Fruit fly (Drosophila melanogaster) whole organism, embryonic: ENCODE data around the gene ZIPIC.

ENCODE experiments used
- B-H1 ChIP-seq: fragments of 200-800 bp; sonication (Bioruptor generic); IDR thresholded peaks from 3 replicates; pipeline ENCODE4 v1.3.6; 2022; ENCODE audit warnings: missing biosample characterization, missing genetic modification characterization
- C15 ChIP-seq: fragments of 200-800 bp; sonication (Bioruptor generic); IDR thresholded peaks from 3 replicates; pipeline ENCODE4 v1.3.6; 2022; ENCODE audit warnings: missing biosample characterization, missing genetic modification characterization
- CG10462 ChIP-seq: fragments of 200-800 bp; sonication (Bioruptor generic); optimal IDR thresholded peaks from 2 replicates; lab custom pipeline; 2016; ENCODE audit warnings: missing biosample characterization, missing genetic modification characterization
- CG10543 ChIP-seq: fragments of 200-800 bp; sonication (Bioruptor generic); optimal IDR thresholded peaks from 3 replicates; lab custom pipeline; 2017; ENCODE audit warnings: missing biosample characterization, mild to moderate bottlenecking, missing genetic modification characterization, moderate library complexity
- CG16779 ChIP-seq: fragments of 200-800 bp; sonication (Bioruptor generic); IDR thresholded peaks from 2 replicates; pipeline ENCODE4 v1.3.6; 2022; ENCODE audit warnings: missing biosample characterization, missing genetic modification characterization
- CG2202 ChIP-seq: fragments of 200-800 bp; sonication (Bioruptor generic); optimal IDR thresholded peaks from 2 replicates; lab custom pipeline; 2018; ENCODE audit warnings: missing biosample characterization, mild to moderate bottlenecking, missing genetic modification characterization
- CG31388 ChIP-seq: fragments of 200-800 bp; sonication (Bioruptor generic); optimal IDR thresholded peaks from 2 replicates; lab custom pipeline; 2016; ENCODE audit warnings: missing biosample characterization, missing genetic modification characterization
- CG34376 ChIP-seq: fragments of 200-800 bp; sonication (Bioruptor generic); optimal IDR thresholded peaks from 2 replicates; lab custom pipeline; 2018; ENCODE audit warnings: missing biosample characterization, mild to moderate bottlenecking, missing genetic modification characterization
- CG4404 ChIP-seq: fragments of 200-800 bp; sonication (Bioruptor generic); IDR thresholded peaks from 2 replicates; pipeline ENCODE4 v1.3.6; 2022; ENCODE audit warnings: missing biosample characterization, missing genetic modification characterization
- CG4424 ChIP-seq: fragments of 200-800 bp; sonication (Bioruptor generic); optimal IDR thresholded peaks from 3 replicates; lab custom pipeline; 2016; ENCODE audit warnings: missing biosample characterization, missing genetic modification characterization
- CG5180 ChIP-seq: fragments of 200-800 bp; sonication (Bioruptor generic); optimal IDR thresholded peaks from 3 replicates; lab custom pipeline; 2017; ENCODE audit warnings: missing biosample characterization, missing genetic modification characterization, mild to moderate bottlenecking, moderate library complexity, missing genetic modification reagents
- CG6175 ChIP-seq: fragments of 200-800 bp; sonication (Bioruptor generic); IDR thresholded peaks from 3 replicates; pipeline ENCODE4 v1.3.6; 2022; ENCODE audit warnings: missing biosample characterization, missing genetic modification characterization
- CG6683 ChIP-seq: fragments of 200-800 bp; sonication (Bioruptor generic); optimal IDR thresholded peaks from 2 replicates; lab custom pipeline; 2017; ENCODE audit warnings: missing biosample characterization, mild to moderate bottlenecking, missing genetic modification characterization, missing genetic modification reagents
- CG6791 ChIP-seq: fragments of 200-800 bp; sonication (Bioruptor generic); IDR thresholded peaks from 3 replicates; pipeline ENCODE4 v1.3.6; 2022; ENCODE audit warnings: missing biosample characterization, missing genetic modification characterization; ENCODE audit not compliant: partially characterized antibody
- CG6813 ChIP-seq: fragments of 200-800 bp; sonication (Bioruptor generic); optimal IDR thresholded peaks from 2 replicates; lab custom pipeline; 2017; ENCODE audit warnings: missing biosample characterization, missing genetic modification characterization, mild to moderate bottlenecking, moderate library complexity, missing genetic modification reagents
- CG7786 ChIP-seq: fragments of 200-800 bp; sonication (Bioruptor generic); optimal IDR thresholded peaks from 2 replicates; lab custom pipeline; 2016; ENCODE audit warnings: missing biosample characterization, missing genetic modification characterization
- CG7928 ChIP-seq: fragments of 200-800 bp; sonication (Bioruptor generic); optimal IDR thresholded peaks from 2 replicates; lab custom pipeline; 2017; ENCODE audit warnings: missing biosample characterization, mild to moderate bottlenecking, missing genetic modification characterization
- CTCF ChIP-seq: fragments of 200-800 bp; sonication (Bioruptor generic); optimal IDR thresholded peaks from 2 replicates; lab custom pipeline; 2017; ENCODE audit warnings: missing biosample characterization, mild to moderate bottlenecking, missing genetic modification characterization, moderate library complexity
- Chrac-16 ChIP-seq: fragments of 200-800 bp; sonication (Bioruptor generic); optimal IDR thresholded peaks from 3 replicates; lab custom pipeline; 2016; ENCODE audit warnings: missing biosample characterization, missing genetic modification characterization
- Dfd ChIP-seq, 2 experiments: fragments of >200 bp; optimal IDR thresholded peaks; 2 replicates each; lab custom pipeline; 2017; ENCODE audit warnings: missing biosample characterization in 2 of 2, missing genetic modification characterization in 2 of 2
- Doc2 ChIP-seq: fragments of 200-800 bp; sonication (Bioruptor generic); IDR thresholded peaks from 2 replicates; pipeline ENCODE4 v1.3.6; 2022; ENCODE audit warnings: missing biosample characterization, missing genetic modification characterization
- Eip74EF ChIP-seq, 2 experiments: fragments of 200-800 bp in 1 of 2; fragments of >200 bp in 1 of 2; sonication (Bioruptor generic) in 1 of 2; optimal IDR thresholded peaks; 2 replicates each; lab custom pipeline; 2017 to 2019; ENCODE audit warnings: missing biosample characterization in 2 of 2, missing genetic modification characterization in 2 of 2, mild to moderate bottlenecking in 1 of 2, moderate library complexity in 1 of 2
- Kr ChIP-seq: fragments of 200-800 bp; sonication (Bioruptor generic); optimal IDR thresholded peaks from 2 replicates; lab custom pipeline; 2017; ENCODE audit warnings: missing biosample characterization, mild to moderate bottlenecking, missing genetic modification characterization
- Med ChIP-seq: fragments of 200-800 bp; sonication (Bioruptor generic); peaks from one replicate; lab custom pipeline; 2016; ENCODE audit warnings: missing biosample characterization, missing genetic modification characterization, mild to moderate bottlenecking, inconsistent platforms, moderate library complexity
- Nf-YC ChIP-seq: fragments of 200-800 bp; optimal IDR thresholded peaks from 3 replicates; lab custom pipeline; 2019; ENCODE audit warnings: missing biosample characterization, mild to moderate bottlenecking, missing genetic modification characterization, moderate library complexity
- Oli ChIP-seq: fragments of 200-800 bp; sonication (Bioruptor generic); optimal IDR thresholded peaks from 2 replicates; lab custom pipeline; 2018; ENCODE audit warnings: missing biosample characterization, mild to moderate bottlenecking, missing genetic modification characterization, moderate library complexity
- Poxn ChIP-seq: fragments of 200-800 bp; sonication (Bioruptor generic); IDR thresholded peaks from 2 replicates; pipeline ENCODE4 v1.3.6; 2022; ENCODE audit warnings: missing biosample characterization, missing genetic modification characterization
- Ptx1 ChIP-seq: fragments of 200-800 bp; sonication (Bioruptor generic); IDR thresholded peaks from 2 replicates; pipeline ENCODE4 v1.3.6; 2022; ENCODE audit warnings: missing biosample characterization, missing genetic modification characterization
- Rfx ChIP-seq: fragments of 200-800 bp; sonication (Bioruptor generic); IDR thresholded peaks from 2 replicates; pipeline ENCODE4 v1.3.6; 2022; ENCODE audit warnings: missing biosample characterization, missing genetic modification characterization
- bab2 ChIP-seq: fragments of 200-800 bp; sonication (Bioruptor generic); optimal IDR thresholded peaks from 2 replicates; lab custom pipeline; 2016; ENCODE audit warnings: missing biosample characterization, missing genetic modification characterization
- bsh ChIP-seq, 2 experiments: fragments of 200-800 bp; sonication (Bioruptor generic); optimal IDR thresholded peaks; 2 replicates each; lab custom pipeline; 2017 to 2018; ENCODE audit warnings: mild to moderate bottlenecking in 2 of 2, missing biosample characterization in 2 of 2, missing genetic modification characterization in 2 of 2, moderate library complexity in 1 of 2
- chm ChIP-seq: fragments of 200-800 bp; sonication (Bioruptor generic); IDR thresholded peaks from 2 replicates; pipeline ENCODE4 v1.3.6; 2022; ENCODE audit warnings: missing biosample characterization, missing genetic modification characterization
- chn ChIP-seq: fragments of 200-800 bp; sonication (Bioruptor generic); optimal IDR thresholded peaks from 2 replicates; lab custom pipeline; 2016; ENCODE audit warnings: missing biosample characterization, missing genetic modification characterization
- dan ChIP-seq: fragments of 200-800 bp; sonication (Bioruptor generic); IDR thresholded peaks from 2 replicates; pipeline ENCODE4 v1.3.6; 2022; ENCODE audit warnings: missing biosample characterization, missing genetic modification characterization
- dimm ChIP-seq: fragments of 200-800 bp; sonication (Bioruptor generic); IDR thresholded peaks from 2 replicates; pipeline ENCODE4 v1.3.6; 2022; ENCODE audit warnings: missing biosample characterization, missing genetic modification characterization
- disco-r ChIP-seq: fragments of 200-800 bp; sonication (Bioruptor generic); optimal IDR thresholded peaks from 2 replicates; lab custom pipeline; 2016; ENCODE audit warnings: missing biosample characterization, missing genetic modification characterization
- ewg ChIP-seq: fragments of 200-800 bp; sonication (Bioruptor generic); optimal IDR thresholded peaks from 3 replicates; lab custom pipeline; 2017; ENCODE audit warnings: mild to moderate bottlenecking, missing biosample characterization, missing genetic modification reagents, missing genetic modification characterization
- fd96Cb ChIP-seq: fragments of 200-800 bp; sonication (Bioruptor generic); optimal IDR thresholded peaks from 2 replicates; lab custom pipeline; 2018; ENCODE audit warnings: missing biosample characterization, mild to moderate bottlenecking, missing genetic modification characterization, moderate library complexity
- gcm ChIP-seq: fragments of 200-800 bp; sonication (Bioruptor generic); optimal IDR thresholded peaks from 2 replicates; lab custom pipeline; 2019; ENCODE audit warnings: missing biosample characterization, mild to moderate bottlenecking, missing genetic modification characterization, moderate library complexity
- gem ChIP-seq: fragments of 200-800 bp; sonication (Bioruptor generic); optimal IDR thresholded peaks from 2 replicates; lab custom pipeline; 2019; ENCODE audit warnings: missing biosample characterization, mild to moderate bottlenecking, missing genetic modification characterization, moderate library complexity
- gsb-n ChIP-seq: fragments of 200-800 bp; sonication (Bioruptor generic); optimal IDR thresholded peaks from 3 replicates; lab custom pipeline; 2018; ENCODE audit warnings: missing biosample characterization, mild to moderate bottlenecking, missing genetic modification characterization
- inv ChIP-seq: fragments of 200-800 bp; sonication (Bioruptor generic); IDR thresholded peaks from 2 replicates; pipeline ENCODE4 v1.3.6; 2022; ENCODE audit warnings: missing biosample characterization, missing genetic modification characterization; ENCODE audit not compliant: partially characterized antibody
- jumu ChIP-seq: fragments of 200-800 bp; sonication (Bioruptor generic); optimal IDR thresholded peaks from 3 replicates; lab custom pipeline; 2016; ENCODE audit warnings: missing biosample characterization, missing genetic modification characterization
- lmd ChIP-seq: fragments of 200-800 bp; sonication (Bioruptor generic); IDR thresholded peaks from 2 replicates; pipeline ENCODE4 v1.3.6; 2022; ENCODE audit warnings: missing biosample characterization, missing genetic modification characterization
- maf-S ChIP-seq: fragments of 200-800 bp; sonication (Bioruptor generic); optimal IDR thresholded peaks from 2 replicates; lab custom pipeline; 2016; ENCODE audit warnings: missing biosample characterization, missing genetic modification characterization
- sens ChIP-seq: fragments of 200-800 bp; sonication (Bioruptor generic); peaks from one replicate; lab custom pipeline; 2016; ENCODE audit warnings: missing biosample characterization, missing genetic modification characterization
- sens-2 ChIP-seq: fragments of 200-800 bp; sonication (Bioruptor generic); IDR thresholded peaks from 2 replicates; pipeline ENCODE4 v1.3.6; 2022; ENCODE audit warnings: missing biosample characterization, missing genetic modification characterization
- sima ChIP-seq: fragments of 200-800 bp; sonication (Bioruptor generic); optimal IDR thresholded peaks from 2 replicates; lab custom pipeline; 2016; ENCODE audit warnings: missing biosample characterization, missing genetic modification characterization
- sisA ChIP-seq: fragments of 200-800 bp; sonication (Bioruptor generic); IDR thresholded peaks from 2 replicates; pipeline ENCODE4 v1.3.6; 2022; ENCODE audit warnings: missing biosample characterization, missing genetic modification characterization
- stwl ChIP-seq: fragments of 200-800 bp; sonication (Bioruptor generic); optimal IDR thresholded peaks from 3 replicates; lab custom pipeline; 2018; ENCODE audit warnings: missing biosample characterization, mild to moderate bottlenecking, missing genetic modification characterization, moderate library complexity
- tll ChIP-seq, 2 experiments: fragments of 200-800 bp in 1 of 2; fragments of >200 bp in 1 of 2; sonication (Bioruptor generic) in 1 of 2; optimal IDR thresholded peaks; 2 replicates each; lab custom pipeline; 2017 to 2019; ENCODE audit warnings: missing biosample characterization in 2 of 2, missing genetic modification characterization in 2 of 2, mild to moderate bottlenecking in 1 of 2, moderate library complexity in 1 of 2

ZIPIC gene

dm6 chr3R:30061980-30062379 is 25.3 kb upstream of the ZIPIC start:
- TF ChIP-seq Oli (tag; lab: Kevin White, UChicago) (no peak), Poxn (GFP tag; lab: Robert Waterston, UW) (no peak), sima (GFP tag; lab: Kevin White, UChicago) (no peak), chm (GFP tag; lab: Robert Waterston, UW) (no peak), sens (GFP tag; lab: Kevin White, UChicago) (peak; percentile 16), Ptx1 (GFP tag; lab: Robert Waterston, UW) (no peak), C15 (GFP tag; lab: Robert Waterston, UW) (no peak), gsb-n (tag; lab: Kevin White, UChicago) (no peak), CG5180 (GFP tag; lab: Kevin White, UChicago) (peak; percentile 28), Eip74EF (GFP tag; optimal IDR thresholded peaks at IDR 0.05; lab: Kevin White, UChicago) (peak in 1 of 2 experiments; percentile 4), CG4424 (no peak), CG34376 (GFP tag; lab: Kevin White, UChicago) (peak; percentile 24), sens-2 (GFP tag; lab: Robert Waterston, UW) (0 out of 2 replicates have a peak, but pooled peaks have one; percentile 31), Med (GFP tag; lab: Kevin White, UChicago) (peak; percentile 73), CG4404 (GFP tag; lab: Robert Waterston, UW) (no peak), CG6813 (GFP tag; lab: Kevin White, UChicago) (peak; percentile 50)

- 0 out of 2 replicates have a peak, but pooled peaks have one; percentile 59 for TF ChIP-seq CG16779 (GFP tag; lab: Robert Waterston, UW)
- TF ChIP-seq CG6175, result peak; percentile 55; the same call in 1 of the 3 replicates
- no peak for TF ChIP-seq Dfd (GFP tag; optimal IDR thresholded peaks at IDR 0.05; lab: Kevin White, UChicago)
- TF ChIP-seq gem (tag; lab: Kevin White, UChicago), result peak; percentile 93
- no peak for TF ChIP-seq dan (GFP tag; lab: Robert Waterston, UW)
- TF ChIP-seq chn (GFP tag; lab: Kevin White, UChicago), result peak; percentile 71
- TF ChIP-seq Chrac-16, result peak; percentile 64
- TF ChIP-seq lmd (GFP tag; lab: Robert Waterston, UW), result peak; percentile 85
- peak; percentile 88 for TF ChIP-seq jumu (GFP tag; lab: Kevin White, UChicago)
- no peak for TF ChIP-seq Kr (GFP tag; lab: Kevin White, UChicago)
- peak; percentile 59 for TF ChIP-seq CG10543
- TF ChIP-seq fd96Cb (tag; lab: Kevin White, UChicago), result peak; percentile 94
- peak; percentile 20 for TF ChIP-seq stwl
- peak; percentile 48 for TF ChIP-seq CTCF (GFP tag; lab: Kevin White, UChicago)
- TF ChIP-seq disco-r, result peak; percentile 72
- TF ChIP-seq CG7786 (GFP tag; lab: Kevin White, UChicago), result peak; percentile 60
- peak; percentile 56 for TF ChIP-seq Doc2 (GFP tag; lab: Robert Waterston, UW)
- peak; percentile 96 for TF ChIP-seq sisA (GFP tag; lab: Robert Waterston, UW)
- peak; percentile 60 for TF ChIP-seq CG10462
- peak; percentile 67 for TF ChIP-seq Nf-YC
- TF ChIP-seq Rfx (GFP tag; lab: Robert Waterston, UW), result peak; percentile 83
- TF ChIP-seq CG7928 (GFP tag; lab: Kevin White, UChicago), result peak; percentile 17
- TF ChIP-seq gcm (GFP tag; lab: Kevin White, UChicago), result peak; percentile 88
- TF ChIP-seq bab2 (GFP tag; lab: Kevin White, UChicago), result peak; percentile 87
- TF ChIP-seq B-H1 (GFP tag; lab: Robert Waterston, UW), result peak; percentile 92
- peak; percentile 26 for TF ChIP-seq CG2202 (tag; lab: Kevin White, UChicago)
- no peak for TF ChIP-seq tll (GFP tag; optimal IDR thresholded peaks at IDR 0.05; lab: Kevin White, UChicago)
- TF ChIP-seq CG6683 (GFP tag; lab: Kevin White, UChicago), result peak; percentile 71
- peak; percentile 64 for TF ChIP-seq ewg (GFP tag; lab: Kevin White, UChicago)
- TF ChIP-seq bsh (GFP tag; optimal IDR thresholded peaks at IDR 0.05; lab: Kevin White, UChicago), result peak; percentile 34 to 85
- TF ChIP-seq dimm, result peak; percentile 78
- no peak for TF ChIP-seq inv (GFP tag; lab: Robert Waterston, UW)
- TF ChIP-seq maf-S, result peak; percentile 68
- peak; percentile 59 for TF ChIP-seq CG31388
- TF ChIP-seq CG6791 (GFP tag; lab: Robert Waterston, UW), result no peak
Measured at dm6 chr3R:30061154-30061482, 24.4 kb upstream of the ZIPIC start.
